Fruit fly (Drosophila melanogaster) whole organism, pupa: Measurements from ENCODE around the gene CCT6.
A peak's percentile ranks its signal among the peaks of the same experiment; 100 is the strongest.

Experiments
- CG10348 ChIP-seq: fragments of 200-800 bp; sonication (Bioruptor generic); IDR thresholded peaks from 2 replicates; pipeline ENCODE4 v1.3.6; 2022; ENCODE audit warnings: missing biosample characterization, missing genetic modification characterization
- CG12605 ChIP-seq: fragments of 200-800 bp; sonication (Bioruptor generic); IDR thresholded peaks from 2 replicates; pipeline ENCODE4 v1.3.6; 2022; ENCODE audit warnings: missing biosample characterization, missing genetic modification characterization
- CG13204 ChIP-seq: fragments of 200-800 bp; sonication (Bioruptor generic); optimal IDR thresholded peaks from 2 replicates; lab custom pipeline; 2018; ENCODE audit warnings: missing biosample characterization, mild to moderate bottlenecking, missing genetic modification characterization, moderate library complexity
- CG14655 ChIP-seq: fragments of 200-800 bp; sonication (Bioruptor generic); optimal IDR thresholded peaks from 3 replicates; lab custom pipeline; 2017; ENCODE audit warnings: mild to moderate bottlenecking, missing biosample characterization, missing genetic modification reagents, missing genetic modification characterization
- CG15710 ChIP-seq: fragments of 200-800 bp; sonication (Bioruptor generic); optimal IDR thresholded peaks from 2 replicates; lab custom pipeline; 2018; ENCODE audit warnings: missing biosample characterization, mild to moderate bottlenecking, missing genetic modification characterization, moderate library complexity
- CG17806 ChIP-seq: fragments of 200-800 bp; sonication (Bioruptor generic); optimal IDR thresholded peaks from 2 replicates; lab custom pipeline; 2018; ENCODE audit warnings: missing biosample characterization, mild to moderate bottlenecking, missing genetic modification characterization, moderate library complexity
- CG32121 ChIP-seq: fragments of 200-800 bp; sonication (Bioruptor generic); IDR thresholded peaks from 2 replicates; pipeline ENCODE4 v1.3.6; 2022; ENCODE audit warnings: missing biosample characterization, missing genetic modification characterization
- CG34367 ChIP-seq: fragments of 200-800 bp; sonication (Bioruptor generic); optimal IDR thresholded peaks from 2 replicates; lab custom pipeline; 2018; ENCODE audit warnings: missing biosample characterization, mild to moderate bottlenecking, missing genetic modification characterization
- CG4496 ChIP-seq: fragments of 200-800 bp; sonication (Bioruptor generic); IDR thresholded peaks from 3 replicates; pipeline ENCODE4 v1.3.6; 2022; ENCODE audit warnings: missing biosample characterization, missing genetic modification characterization
- CG8159 ChIP-seq: fragments of 200-800 bp; sonication (Bioruptor generic); optimal IDR thresholded peaks from 3 replicates; lab custom pipeline; 2018; ENCODE audit warnings: missing biosample characterization, mild to moderate bottlenecking, missing genetic modification characterization, moderate library complexity
- CG8301 ChIP-seq: fragments of 200-800 bp; sonication (Bioruptor generic); optimal IDR thresholded peaks from 2 replicates; lab custom pipeline; 2018; ENCODE audit warnings: missing biosample characterization, mild to moderate bottlenecking, missing genetic modification characterization
- CG9948 ChIP-seq: fragments of 200-800 bp; sonication (Bioruptor generic); optimal IDR thresholded peaks from 2 replicates; lab custom pipeline; 2018; ENCODE audit warnings: missing biosample characterization, mild to moderate bottlenecking, missing genetic modification characterization, moderate library complexity
- D1 ChIP-seq: fragments of 200-800 bp; sonication (Bioruptor generic); optimal IDR thresholded peaks from 2 replicates; lab custom pipeline; 2018; ENCODE audit warnings: missing biosample characterization, mild to moderate bottlenecking, missing genetic modification characterization, moderate library complexity
- EcR ChIP-seq: fragments of 200-800 bp; sonication (Bioruptor generic); optimal IDR thresholded peaks from 3 replicates; lab custom pipeline; 2019; ENCODE audit warnings: missing biosample characterization, missing genetic modification characterization, mild to moderate bottlenecking, moderate library complexity, missing genetic modification reagents
- Ets98B ChIP-seq: fragments of 200-800 bp; sonication (Bioruptor generic); IDR thresholded peaks from 2 replicates; pipeline ENCODE4 v1.3.6; 2022; ENCODE audit warnings: missing biosample characterization, missing genetic modification characterization
- Pif1A ChIP-seq: fragments of 200-800 bp; sonication (Bioruptor generic); optimal IDR thresholded peaks from 3 replicates; lab custom pipeline; 2016; ENCODE audit warnings: missing biosample characterization, missing genetic modification characterization
- Pif1B ChIP-seq: fragments of 200-800 bp; sonication (Bioruptor generic); optimal IDR thresholded peaks from 3 replicates; lab custom pipeline; 2016; ENCODE audit warnings: missing biosample characterization, missing genetic modification characterization
- Snoo ChIP-seq: fragments of 200-800 bp; sonication (Bioruptor generic); optimal IDR thresholded peaks from 3 replicates; lab custom pipeline; 2017; ENCODE audit warnings: missing biosample characterization, mild to moderate bottlenecking, missing genetic modification characterization, inconsistent platforms
- fd96Ca ChIP-seq: fragments of 200-800 bp; sonication (Bioruptor generic); IDR thresholded peaks from 3 replicates; pipeline ENCODE4 v1.3.6; 2022; ENCODE audit warnings: missing biosample characterization, missing genetic modification characterization
- gl ChIP-seq: fragments of 200-800 bp; sonication (Bioruptor generic); optimal IDR thresholded peaks from 2 replicates; lab custom pipeline; 2018; ENCODE audit warnings: missing biosample characterization, mild to moderate bottlenecking, missing genetic modification characterization
- rn ChIP-seq: fragments of 200-800 bp; sonication (Bioruptor generic); IDR thresholded peaks from 2 replicates; pipeline ENCODE4 v1.3.6; 2022; ENCODE audit warnings: missing biosample characterization, missing genetic modification characterization

CCT6 gene

dm6 chrX:15703720-15704206 lies 42.7 kb upstream of the CCT6 start, which contains the start of the genes Pis and Hap40:
Pis (minus strand) TSS chrX:15703770.
Hap40 (plus strand) TSS chrX:15704125.
- TF ChIP-seq CG14655 (GFP tag; lab: Kevin White, UChicago) (no peak), CG15710 (tag; lab: Kevin White, UChicago) (peak; percentile 72), Ets98B (peak; percentile 34; the same call in 1 of the 2 replicates), Snoo (tag; lab: Kevin White, UChicago) (peak; percentile 59), EcR (GFP tag; lab: Kevin White, UChicago) (peak; percentile 38), CG13204 (GFP tag; lab: Kevin White, UChicago) (no peak), D1 (tag; lab: Kevin White, UChicago) (no peak), CG12605 (GFP tag; lab: Robert Waterston, UW) (no peak), CG9948 (tag; lab: Kevin White, UChicago) (peak; percentile 68), gl (tag; lab: Kevin White, UChicago) (no peak), CG8159 (peak; percentile 69), CG34367 (peak; percentile 61), CG8301 (tag; lab: Kevin White, UChicago) (peak; percentile 50), CG17806 (tag; lab: Kevin White, UChicago) (peak; percentile 56), CG32121 (GFP tag; lab: Robert Waterston, UW) (peak; percentile 57), CG10348 (GFP tag; lab: Robert Waterston, UW) (peak; percentile 29; the same call in 1 of the 2 replicates), fd96Ca (peak; percentile 66; the same call in 2 of the 3 replicates), rn (GFP tag; lab: Robert Waterston, UW) (no peak), CG4496 (peak; percentile 68; the same call in 2 of the 3 replicates)
- TF ChIP-seq, all 21 proteins: peak for 13

- TF ChIP-seq CG4496 (peak; percentile 31; the same call in 2 of the 3 replicates), Pif1A (GFP tag; lab: Kevin White, UChicago) (no peak), CG8301 (tag; lab: Kevin White, UChicago) (peak; percentile 8), CG15710 (tag; lab: Kevin White, UChicago) (peak; percentile 0), CG32121 (GFP tag; lab: Robert Waterston, UW) (no peak), rn (GFP tag; lab: Robert Waterston, UW) (no peak), Pif1B (GFP tag; lab: Kevin White, UChicago) (no peak), CG8159 (peak; percentile 2)
Observed at dm6 chrX:15709624-15709983, 36.8 kb upstream of the CCT6 start.

- peak; percentile 27; the same call in 1 of the 3 replicates for TF ChIP-seq CG4496
- peak; percentile 21 for TF ChIP-seq Snoo (tag; lab: Kevin White, UChicago)
- no peak for TF ChIP-seq CG13204 (GFP tag; lab: Kevin White, UChicago)
Observed at dm6 chrX:15709984-15710750, 36.3 kb upstream of the CCT6 start, which contains the start of the genes CG9281 and CG15601. CG9281 (minus strand) TSS chrX:15710539. CG15601 (plus strand) TSS chrX:15710647.

dm6 chrX:15710751-15711179 lies 35.7 kb upstream of the CCT6 start:
- TF ChIP-seq Ets98B (no peak), CG8301 (tag; lab: Kevin White, UChicago) (no peak), rn (GFP tag; lab: Robert Waterston, UW) (no peak), CG14655 (GFP tag; lab: Kevin White, UChicago) (no peak), fd96Ca (no peak), CG15710 (tag; lab: Kevin White, UChicago) (no peak), Pif1B (GFP tag; lab: Kevin White, UChicago) (no peak), CG13204 (GFP tag; lab: Kevin White, UChicago) (no peak)

- TF ChIP-seq CG15710 (tag; lab: Kevin White, UChicago) (peak; percentile 1), CG17806 (tag; lab: Kevin White, UChicago) (no peak)
Observed at dm6 chrX:15712409-15712808, 34.0 kb upstream of the CCT6 start, which contains the start of gene HUWE1. HUWE1 (plus strand) TSS chrX:15712628.

- TF ChIP-seq Pif1B (GFP tag; lab: Kevin White, UChicago): no peak
- no peak for TF ChIP-seq CG14655 (GFP tag; lab: Kevin White, UChicago)
- no peak for TF ChIP-seq CG8301 (tag; lab: Kevin White, UChicago)
- TF ChIP-seq, all 21 proteins: peak for 0
Observed at dm6 chrX:15731968-15732367, 14.5 kb upstream of the CCT6 start, which contains the start of gene CG8191. CG8191 (plus strand) TSS chrX:15732178.
